Fruit fly (Drosophila melanogaster) whole organism, adult: ENCODE data around the gene CG44325.
A peak's percentile ranks its signal among the peaks of the same experiment; 100 is the strongest.

Experiments
- CG11617 ChIP-seq: fragments of 200-800 bp; sonication (Bioruptor generic); optimal IDR thresholded peaks from 2 replicates; lab custom pipeline; 2017; ENCODE audit warnings: mild to moderate bottlenecking, missing biosample characterization, missing genetic modification reagents, missing genetic modification characterization
- CG12768 ChIP-seq: fragments of 200-800 bp; sonication (Bioruptor generic); optimal IDR thresholded peaks from 2 replicates; lab custom pipeline; 2017; ENCODE audit warnings: missing biosample characterization, missing genetic modification characterization, mild to moderate bottlenecking, moderate library complexity, missing genetic modification reagents
- CG14711 ChIP-seq: fragments of 200-800 bp; sonication (Bioruptor generic); optimal IDR thresholded peaks from 2 replicates; lab custom pipeline; 2018; ENCODE audit warnings: missing biosample characterization, mild to moderate bottlenecking, missing genetic modification characterization, moderate library complexity
- CG1620 ChIP-seq: fragments of 200-800 bp; sonication (Bioruptor generic); optimal IDR thresholded peaks from 2 replicates; lab custom pipeline; 2016; ENCODE audit warnings: missing biosample characterization, missing genetic modification characterization
- CG33017 ChIP-seq: fragments of 200-800 bp; sonication (Bioruptor generic); optimal IDR thresholded peaks from 2 replicates; lab custom pipeline; 2018; ENCODE audit warnings: missing biosample characterization, mild to moderate bottlenecking, missing genetic modification characterization, moderate library complexity
- CG5204 ChIP-seq: fragments of 200-800 bp; sonication (Bioruptor generic); optimal IDR thresholded peaks from 2 replicates; lab custom pipeline; 2016; ENCODE audit warnings: missing biosample characterization, missing genetic modification characterization
- CG7045 ChIP-seq: fragments of 200-800 bp; sonication (Bioruptor generic); optimal IDR thresholded peaks from 2 replicates; lab custom pipeline; 2017; ENCODE audit warnings: missing biosample characterization, mild to moderate bottlenecking, missing genetic modification characterization
- CG7101 ChIP-seq: fragments of 200-800 bp; sonication (Bioruptor generic); optimal IDR thresholded peaks from 2 replicates; lab custom pipeline; 2018; ENCODE audit warnings: missing biosample characterization, mild to moderate bottlenecking, missing genetic modification characterization, moderate library complexity
- Clk ChIP-seq: fragments of 200-800 bp; sonication (Bioruptor generic); optimal IDR thresholded peaks from 2 replicates; lab custom pipeline; 2017; ENCODE audit warnings: missing biosample characterization, missing genetic modification characterization
- Crg-1 ChIP-seq: fragments of 200-800 bp; sonication (Bioruptor generic); optimal IDR thresholded peaks from 2 replicates; lab custom pipeline; 2016; ENCODE audit warnings: missing biosample characterization, missing genetic modification characterization
- Hr96 ChIP-seq: fragments of 200-800 bp; sonication (Bioruptor generic); optimal IDR thresholded peaks from 2 replicates; lab custom pipeline; 2016; ENCODE audit warnings: missing biosample characterization, missing genetic modification characterization
- Mnt ChIP-seq: fragments of 200-800 bp; sonication (Bioruptor generic); optimal IDR thresholded peaks from 2 replicates; lab custom pipeline; 2016; ENCODE audit warnings: missing biosample characterization, mild to moderate bottlenecking, missing genetic modification characterization
- bab1 ChIP-seq: fragments of 200-800 bp; sonication (Bioruptor generic); optimal IDR thresholded peaks from 3 replicates; lab custom pipeline; 2019; ENCODE audit warnings: missing biosample characterization, mild to moderate bottlenecking, missing genetic modification characterization, moderate library complexity
- cic ChIP-seq: fragments of 200-800 bp; sonication (Bioruptor generic); optimal IDR thresholded peaks from 2 replicates; lab custom pipeline; 2017; ENCODE audit warnings: missing biosample characterization, mild to moderate bottlenecking, missing genetic modification characterization, moderate library complexity
- cnc ChIP-seq, 2 experiments: fragments of >200 bp; optimal IDR thresholded peaks; 2 replicates each; lab custom pipeline; 2017
- kay ChIP-seq: fragments of 200-800 bp; sonication (Bioruptor generic); peaks from one replicate; lab custom pipeline; 2016; ENCODE audit warnings: missing biosample characterization, missing genetic modification characterization, borderline replicate concordance
- ovo ChIP-seq: fragments of 200-800 bp; sonication (Bioruptor generic); optimal IDR thresholded peaks from 2 replicates; lab custom pipeline; 2016; ENCODE audit warnings: missing biosample characterization, missing genetic modification characterization
- pad ChIP-seq: fragments of 200-800 bp; sonication (Bioruptor generic); optimal IDR thresholded peaks from 3 replicates; lab custom pipeline; 2017; ENCODE audit warnings: missing biosample characterization, missing genetic modification characterization, mild to moderate bottlenecking, moderate library complexity, missing genetic modification reagents
- tj ChIP-seq: fragments of 200-800 bp; sonication (Bioruptor generic); optimal IDR thresholded peaks from 3 replicates; lab custom pipeline; 2017; ENCODE audit warnings: missing biosample characterization, mild to moderate bottlenecking, missing genetic modification characterization, moderate library complexity
- toe ChIP-seq: fragments of 200-800 bp; sonication (Bioruptor generic); optimal IDR thresholded peaks from 2 replicates; lab custom pipeline; 2016; ENCODE audit warnings: missing biosample characterization, missing genetic modification characterization

CG44325 gene

DNA sequence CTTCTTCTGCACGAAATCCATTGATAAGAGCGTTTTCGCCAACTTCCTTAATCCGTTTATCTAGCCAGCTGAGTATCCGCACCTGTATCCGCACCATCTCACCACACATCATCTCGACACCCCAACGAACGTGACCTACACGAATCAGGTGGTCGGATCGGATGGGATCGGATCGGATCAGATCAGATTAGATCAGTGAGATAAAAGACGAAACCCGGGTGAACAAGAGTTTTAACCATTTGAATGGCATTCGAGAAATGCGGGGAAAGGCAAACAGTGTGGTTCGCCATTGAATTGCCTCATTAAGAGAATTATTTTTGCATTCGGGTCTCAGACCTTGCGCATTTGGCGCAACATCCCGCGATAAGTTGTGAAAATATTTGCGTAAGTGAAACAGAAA is 33.4 kb downstream of the CG44325 start:
- TF ChIP-seq CG12768 (GFP tag; lab: Kevin White, UChicago) (no peak), Clk (no peak), Mnt (peak; percentile 28), CG7101 (tag; lab: Kevin White, UChicago) (peak; percentile 16), CG33017 (no peak)

- TF ChIP-seq tj (GFP tag; lab: Kevin White, UChicago), result no peak
- no peak for TF ChIP-seq Clk
- TF ChIP-seq pad (GFP tag; lab: Kevin White, UChicago), result no peak
- TF ChIP-seq toe (GFP tag; lab: Kevin White, UChicago), result no peak
- TF ChIP-seq CG1620 (GFP tag; lab: Kevin White, UChicago), result no peak
- TF ChIP-seq cic (GFP tag; lab: Kevin White, UChicago), result no peak
- TF ChIP-seq CG7045 (GFP tag; lab: Kevin White, UChicago), result no peak
- no peak for TF ChIP-seq CG12768 (GFP tag; lab: Kevin White, UChicago)
- TF ChIP-seq CG33017, result no peak
- no peak for TF ChIP-seq CG5204 (GFP tag; lab: Kevin White, UChicago)
- TF ChIP-seq bab1 (GFP tag; lab: Kevin White, UChicago), result no peak
- TF ChIP-seq ovo (GFP tag; lab: Kevin White, UChicago), result no peak
- no peak for TF ChIP-seq Crg-1 (GFP tag; lab: Kevin White, UChicago)
These were observed 34.4 kb downstream of the CG44325 start for dm6 chrX:9043711-9044505.

DNA sequence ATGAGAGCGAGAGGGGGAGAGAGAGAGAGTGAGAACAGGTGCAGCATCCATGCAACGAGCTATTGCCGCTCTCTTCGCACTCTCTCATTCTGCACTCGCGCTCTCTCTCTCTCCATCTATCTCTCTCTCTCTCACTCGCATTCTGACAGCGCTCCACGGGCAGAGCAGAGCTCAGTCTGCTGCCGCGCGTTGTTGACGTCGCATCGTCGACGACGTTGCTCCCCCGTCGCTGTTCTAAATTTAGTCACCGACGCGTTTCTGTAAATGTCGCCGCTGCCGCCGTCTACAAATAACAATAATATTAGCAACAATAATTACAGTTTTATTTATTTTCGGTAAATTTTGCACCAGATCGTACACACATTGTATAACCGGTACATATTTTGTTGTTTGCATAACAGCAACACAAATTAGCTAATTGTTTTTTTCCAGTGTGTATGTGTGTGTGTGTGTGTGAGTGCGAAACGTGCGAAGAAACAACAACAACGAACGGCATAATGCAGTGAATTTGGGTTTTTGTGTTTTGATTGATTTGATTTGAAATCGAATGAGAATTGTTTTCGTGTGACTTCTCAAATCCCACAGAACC is 35.7 kb downstream of the CG44325 start:
- no peak for TF ChIP-seq ovo (GFP tag; lab: Kevin White, UChicago)
- no peak for TF ChIP-seq CG14711 (tag; lab: Kevin White, UChicago)
- peak; percentile 25 for TF ChIP-seq CG12768 (GFP tag; lab: Kevin White, UChicago)
- TF ChIP-seq CG11617 (GFP tag; lab: Kevin White, UChicago), result no peak
- no peak for TF ChIP-seq CG33017
- no peak for TF ChIP-seq CG5204 (GFP tag; lab: Kevin White, UChicago)
- no peak for TF ChIP-seq Clk
- no peak for TF ChIP-seq toe (GFP tag; lab: Kevin White, UChicago)
- TF ChIP-seq Crg-1 (GFP tag; lab: Kevin White, UChicago), result no peak
- no peak for TF ChIP-seq kay (GFP tag; lab: Kevin White, UChicago)
- TF ChIP-seq cic (GFP tag; lab: Kevin White, UChicago), result no peak
- peak; percentile 48 for TF ChIP-seq Hr96
- TF ChIP-seq pad (GFP tag; lab: Kevin White, UChicago), result peak; percentile 56
- peak; percentile 4 for TF ChIP-seq CG7101 (tag; lab: Kevin White, UChicago)
- no peak for TF ChIP-seq CG7045 (GFP tag; lab: Kevin White, UChicago)
- TF ChIP-seq bab1 (GFP tag; lab: Kevin White, UChicago), result peak; percentile 32
- no peak for TF ChIP-seq CG1620 (GFP tag; lab: Kevin White, UChicago)
- no peak for TF ChIP-seq tj (GFP tag; lab: Kevin White, UChicago)
- peak; percentile 35 for TF ChIP-seq Mnt
- TF ChIP-seq cnc (optimal IDR thresholded peaks at IDR 0.05; lab: Kevin White, UChicago), result no peak

dm6 chrX:9041789-9042456 is 36.4 kb downstream of the CG44325 start:
- peak; percentile 15 for TF ChIP-seq CG5204 (GFP tag; lab: Kevin White, UChicago)
- TF ChIP-seq toe (GFP tag; lab: Kevin White, UChicago), result no peak
- peak; percentile 69 for TF ChIP-seq ovo (GFP tag; lab: Kevin White, UChicago)
- peak; percentile 80 for TF ChIP-seq pad (GFP tag; lab: Kevin White, UChicago)
- no peak for TF ChIP-seq CG14711 (tag; lab: Kevin White, UChicago)
- TF ChIP-seq CG7101 (tag; lab: Kevin White, UChicago), result no peak

- no peak for TF ChIP-seq Clk
- TF ChIP-seq CG33017, result no peak
- peak; percentile 23 for TF ChIP-seq bab1 (GFP tag; lab: Kevin White, UChicago)
These were observed 37.4 kb downstream of the CG44325 start for dm6 chrX:9040855-9041254.

DNA sequence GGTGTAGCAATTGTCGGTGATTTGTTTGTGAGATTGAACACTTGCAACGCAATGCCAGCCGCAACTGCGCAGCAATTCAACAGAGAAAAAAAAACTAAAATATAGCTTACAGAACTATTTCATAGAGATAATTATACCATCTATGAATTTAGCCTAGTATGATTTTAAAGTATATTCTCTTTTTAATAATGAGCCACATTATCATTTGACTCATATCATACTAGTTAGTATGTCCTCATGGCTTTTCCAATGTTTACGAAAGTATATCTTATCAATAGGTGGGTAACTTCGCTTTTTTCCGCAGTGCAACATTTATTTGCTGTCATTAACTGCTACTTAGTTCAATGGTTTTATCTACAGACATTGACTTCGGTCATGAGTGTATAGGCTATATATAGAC is 39.5 kb downstream of the CG44325 start:
- TF ChIP-seq Mnt, result no peak
- no peak for TF ChIP-seq bab1 (GFP tag; lab: Kevin White, UChicago)
- TF ChIP-seq ovo (GFP tag; lab: Kevin White, UChicago), result no peak
- TF ChIP-seq Hr96, result no peak

DNA sequence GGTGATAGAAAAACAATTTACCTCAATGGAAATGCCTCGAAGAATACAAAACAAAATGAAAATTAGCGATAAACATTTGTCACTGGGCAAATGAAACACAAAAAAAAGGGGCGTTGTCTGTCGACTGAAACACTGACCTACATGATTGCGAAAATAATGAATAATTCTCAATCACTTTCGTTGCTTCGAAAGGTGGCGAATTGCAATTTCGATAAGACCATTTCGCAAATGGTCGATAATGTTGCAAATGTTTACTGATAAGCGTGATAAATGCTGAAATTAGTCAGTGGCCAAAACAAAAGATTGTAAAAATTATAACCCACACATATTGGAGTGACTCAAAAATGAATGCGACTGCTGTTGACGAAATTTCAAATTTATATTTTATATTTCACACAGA is 42.2 kb downstream of the CG44325 start:
- TF ChIP-seq pad (GFP tag; lab: Kevin White, UChicago) (no peak), kay (GFP tag; lab: Kevin White, UChicago) (no peak), CG5204 (GFP tag; lab: Kevin White, UChicago) (no peak), Clk (no peak), cic (GFP tag; lab: Kevin White, UChicago) (no peak), toe (GFP tag; lab: Kevin White, UChicago) (no peak), CG11617 (GFP tag; lab: Kevin White, UChicago) (no peak), bab1 (GFP tag; lab: Kevin White, UChicago) (no peak), cnc (optimal IDR thresholded peaks at IDR 0.05; lab: Kevin White, UChicago) (no peak)
